Fruit fly (Drosophila melanogaster) whole organism, wandering third instar larva: ENCODE measurements around the gene CG10343.

Experiments
- Abd-B ChIP-seq: fragments of >200 bp; optimal IDR thresholded peaks from 2 replicates; lab custom pipeline; 2017; ENCODE audit warnings: missing biosample characterization, missing genetic modification characterization
- CrebA ChIP-seq: fragments of 200-800 bp; sonication (Bioruptor generic); optimal IDR thresholded peaks from 2 replicates; lab custom pipeline; 2016; ENCODE audit warnings: missing biosample characterization, mild to moderate bottlenecking, missing genetic modification characterization, borderline replicate concordance
- Dfd ChIP-seq: fragments of >200 bp; optimal IDR thresholded peaks from 2 replicates; lab custom pipeline; 2017; ENCODE audit warnings: missing biosample characterization, missing genetic modification characterization
- Myc ChIP-seq: fragments of >200 bp; optimal IDR thresholded peaks from 2 replicates; lab custom pipeline; 2017
- Vsx2 ChIP-seq: fragments of 200-300, 225-300 bp; sonication (Bioruptor generic); optimal IDR thresholded peaks from 2 replicates; lab custom pipeline; 2018; ENCODE audit warnings: missing biosample characterization, missing genetic modification characterization; ENCODE audit not compliant: partially characterized antibody
- lola ChIP-seq: fragments of >200 bp; optimal IDR thresholded peaks from 2 replicates; lab custom pipeline; 2017; ENCODE audit warnings: missing biosample characterization, missing genetic modification characterization
- psq ChIP-seq: fragments of 200-800 bp; sonication (Bioruptor generic); optimal IDR thresholded peaks from 3 replicates; lab custom pipeline; 2017; ENCODE audit warnings: missing biosample characterization, mild to moderate bottlenecking, missing genetic modification characterization, moderate library complexity
- sage ChIP-seq: fragments of 200-800 bp; sonication (Bioruptor generic); optimal IDR thresholded peaks from 2 replicates; lab custom pipeline; 2016; ENCODE audit warnings: missing biosample characterization, mild to moderate bottlenecking, missing genetic modification characterization
- tai ChIP-seq: sonication (Bioruptor generic); optimal IDR thresholded peaks from 2 replicates; lab custom pipeline; 2016; ENCODE audit warnings: missing biosample characterization, missing genetic modification characterization

DNA sequence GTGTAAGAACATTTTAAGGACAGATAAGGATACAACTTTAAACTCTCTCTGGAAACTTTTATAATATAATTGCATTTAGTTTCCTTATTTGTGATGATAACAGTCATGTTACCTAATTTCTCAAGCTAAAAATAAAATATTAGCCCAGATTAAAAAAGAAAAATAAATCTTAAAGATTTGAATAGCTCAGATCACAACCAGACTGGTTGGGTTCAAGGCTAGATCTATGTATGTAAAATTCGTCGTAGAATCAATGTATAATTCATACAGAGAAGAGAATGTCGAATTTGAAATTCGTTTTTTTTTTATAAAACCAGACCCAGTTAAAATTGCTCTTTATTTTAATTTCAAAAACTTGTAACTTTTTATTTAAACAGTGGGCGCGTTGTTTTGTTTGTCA lies 10.8 kb downstream of the CG10343 start:
- TF ChIP-seq Myc (lab: Kevin White, UChicago) (no peak), Vsx2 (GFP tag; lab: Kevin White, UChicago) (no peak), CrebA (GFP tag; lab: Kevin White, UChicago) (no peak), sage (no peak), Abd-B (GFP tag; lab: Kevin White, UChicago) (no peak), tai (GFP tag; lab: Kevin White, UChicago) (no peak), psq (no peak), Dfd (GFP tag; lab: Kevin White, UChicago) (no peak), lola (GFP tag; lab: Kevin White, UChicago) (no peak)
